Fruit fly (Drosophila melanogaster) whole organism: Measurements from ENCODE around the gene Ras85D.

Experiments
- CG8478 ChIP-seq: fragments of >200 bp; optimal IDR thresholded peaks from 2 replicates; lab custom pipeline; 2018; ENCODE audit warnings: inconsistent platforms
- psq ChIP-seq: fragments of >200 bp; optimal IDR thresholded peaks from 2 replicates; lab custom pipeline; 2017
- usp ChIP-seq: fragments of >200 bp; optimal IDR thresholded peaks from 2 replicates; lab custom pipeline; 2017; ENCODE audit warnings: missing biosample characterization, missing genetic modification characterization, mixed read lengths

dm6 chr3R:9493627-9494626 is 18.9 kb downstream of the Ras85D start, which contains the start of gene CG16779:
- no peak for TF ChIP-seq usp (GFP tag; lab: Kevin White, UChicago)
- TF ChIP-seq CG8478 (lab: Kevin White, UChicago): no peak
- no peak for TF ChIP-seq psq (lab: Kevin White, UChicago)
